Worm (Caenorhabditis elegans) whole organism, late embryonic: ENCODE data around the gene math-40.

Experiments
- C38D4.7 ChIP-seq: fragments of 200-800 bp; sonication (Bioruptor generic); optimal IDR thresholded peaks from 2 replicates; lab custom pipeline; 2018; ENCODE audit warnings: mild to moderate bottlenecking, missing genetic modification characterization, moderate library complexity, missing compliant biosample characterization
- K02D7.2 ChIP-seq: sonication (generic microtip); optimal IDR thresholded peaks from 2 replicates; lab custom pipeline; 2017; ENCODE audit warnings: mild to moderate bottlenecking, missing genetic modification characterization, missing compliant biosample characterization
- Y22D7AL.16 ChIP-seq: sonication (generic microtip); optimal IDR thresholded peaks from 2 replicates; lab custom pipeline; 2016; ENCODE audit warnings: missing genetic modification characterization, missing compliant biosample characterization
- ahr-1 ChIP-seq: sonication (generic microtip); optimal IDR thresholded peaks from 2 replicates; lab custom pipeline; 2016; ENCODE audit warnings: missing genetic modification characterization, missing compliant biosample characterization
- ama-1 ChIP-seq: fragments of 150-350 bp; optimal IDR thresholded peaks from 2 replicates; lab custom pipeline; 2014
- ceh-18 ChIP-seq: sonication (generic microtip); optimal IDR thresholded peaks from 2 replicates; lab custom pipeline; 2016; ENCODE audit warnings: missing genetic modification characterization, missing compliant biosample characterization
- ceh-2 ChIP-seq: sonication (generic microtip); optimal IDR thresholded peaks from 2 replicates; lab custom pipeline; 2016; ENCODE audit warnings: missing genotype, missing genetic modification characterization, missing compliant biosample characterization
- ceh-30 ChIP-seq: fragments of 150-350 bp; optimal IDR thresholded peaks from 2 replicates; lab custom pipeline; 2014; ENCODE audit warnings: missing biosample characterization, missing genetic modification characterization
- ceh-31 ChIP-seq: sonication (generic microtip); optimal IDR thresholded peaks from 2 replicates; lab custom pipeline; 2016; ENCODE audit warnings: missing genetic modification characterization, missing compliant biosample characterization
- ceh-34 ChIP-seq: sonication (generic microtip); optimal IDR thresholded peaks from 2 replicates; lab custom pipeline; 2016; ENCODE audit warnings: mild to moderate bottlenecking, missing genetic modification characterization, missing compliant biosample characterization
- ceh-45 ChIP-seq: fragments of 200-800 bp; sonication (Bioruptor generic); IDR thresholded peaks from 2 replicates; pipeline ENCODE4 v1.3.6; 2022; ENCODE audit warnings: missing genetic modification reagents, missing genetic modification characterization, missing compliant biosample characterization
- ceh-6 ChIP-seq: fragments of 200-800 bp; sonication (Bioruptor generic); optimal IDR thresholded peaks from 2 replicates; lab custom pipeline; 2018; ENCODE audit warnings: mild to moderate bottlenecking, missing genetic modification characterization, missing compliant biosample characterization
- dmd-4 ChIP-seq: sonication (generic microtip); optimal IDR thresholded peaks from 2 replicates; lab custom pipeline; 2016; ENCODE audit warnings: borderline replicate concordance, missing genetic modification characterization, missing compliant biosample characterization
- dve-1 ChIP-seq: sonication (generic microtip); optimal IDR thresholded peaks from 2 replicates; lab custom pipeline; 2017; ENCODE audit warnings: antibody characterized with exemption, mild to moderate bottlenecking, missing genetic modification characterization, missing compliant biosample characterization
- eyg-1 ChIP-seq: sonication (generic microtip); optimal IDR thresholded peaks from 2 replicates; lab custom pipeline; 2016; ENCODE audit warnings: missing genotype, missing genetic modification characterization, missing compliant biosample characterization
- fkh-10 ChIP-seq: fragments of 150-350 bp; optimal IDR thresholded peaks from 2 replicates; lab custom pipeline; 2014; ENCODE audit warnings: missing biosample characterization, missing genetic modification reagents, missing genetic modification characterization
- gmeb-2 ChIP-seq: sonication (generic microtip); optimal IDR thresholded peaks from 2 replicates; lab custom pipeline; 2016; ENCODE audit warnings: missing genetic modification characterization, inconsistent platforms, missing compliant biosample characterization
- hlh-13 ChIP-seq: fragments of 200-800 bp; sonication (Bioruptor generic); optimal IDR thresholded peaks from 2 replicates; lab custom pipeline; 2018; ENCODE audit warnings: mild to moderate bottlenecking, missing genetic modification characterization, missing compliant biosample characterization
- hlh-15 ChIP-seq: sonication (generic microtip); optimal IDR thresholded peaks from 2 replicates; lab custom pipeline; 2016; ENCODE audit warnings: missing genetic modification characterization, missing compliant biosample characterization
- hlh-30 ChIP-seq: sonication (generic microtip); optimal IDR thresholded peaks from 2 replicates; lab custom pipeline; 2017; ENCODE audit warnings: antibody characterized with exemption, missing genetic modification characterization, missing compliant biosample characterization; ENCODE audit not compliant: insufficient read depth
- hlh-8 ChIP-seq: sonication (generic microtip); optimal IDR thresholded peaks from 2 replicates; lab custom pipeline; 2016; ENCODE audit warnings: missing genotype, missing genetic modification characterization, missing compliant biosample characterization
- lin-11 ChIP-seq: fragments of 200-800 bp; sonication (Bioruptor generic); optimal IDR thresholded peaks from 2 replicates; lab custom pipeline; 2018; ENCODE audit warnings: mild to moderate bottlenecking, missing genetic modification characterization, missing compliant biosample characterization
- nhr-11 ChIP-seq: fragments of 150-350 bp; optimal IDR thresholded peaks from 2 replicates; lab custom pipeline; 2014; ENCODE audit warnings: missing biosample characterization, missing genetic modification characterization
- nhr-232 ChIP-seq: sonication (generic microtip); optimal IDR thresholded peaks from 2 replicates; lab custom pipeline; 2016; ENCODE audit warnings: missing genetic modification characterization, missing compliant biosample characterization
- npax-4 ChIP-seq: sonication (generic microtip); optimal IDR thresholded peaks from 2 replicates; lab custom pipeline; 2016; ENCODE audit warnings: missing genetic modification characterization, missing compliant biosample characterization
- odd-2 ChIP-seq: sonication (generic microtip); optimal IDR thresholded peaks from 2 replicates; lab custom pipeline; 2017; ENCODE audit warnings: antibody characterized with exemption, mild to moderate bottlenecking, missing genetic modification characterization, missing compliant biosample characterization
- pag-3 ChIP-seq: sonication (generic microtip); optimal IDR thresholded peaks from 2 replicates; lab custom pipeline; 2016; ENCODE audit warnings: missing compliant biosample characterization, missing genetic modification characterization, borderline replicate concordance
- pat-9 ChIP-seq: fragments of 200-800 bp; sonication (Bioruptor generic); optimal IDR thresholded peaks from 2 replicates; lab custom pipeline; 2018; ENCODE audit warnings: mild to moderate bottlenecking, missing genetic modification characterization, moderate library complexity, missing compliant biosample characterization
- pqm-1 ChIP-seq: sonication (generic microtip); optimal IDR thresholded peaks from 2 replicates; lab custom pipeline; 2016; ENCODE audit warnings: missing genetic modification characterization, missing compliant biosample characterization
- pros-1 ChIP-seq: fragments of 150-350 bp; optimal IDR thresholded peaks from 2 replicates; lab custom pipeline; 2014; ENCODE audit warnings: missing biosample characterization, missing genetic modification reagents, missing genetic modification characterization
- ref-2 ChIP-seq: sonication (generic microtip); optimal IDR thresholded peaks from 2 replicates; lab custom pipeline; 2016; ENCODE audit warnings: missing genetic modification characterization, missing compliant biosample characterization
- rnt-1 ChIP-seq: sonication (generic microtip); optimal IDR thresholded peaks from 2 replicates; lab custom pipeline; 2016; ENCODE audit warnings: missing genetic modification characterization, missing compliant biosample characterization
- sox-2 ChIP-seq: fragments of 200-800 bp; sonication (Bioruptor generic); IDR thresholded peaks from 2 replicates; pipeline ENCODE4 v1.3.6; 2022; ENCODE audit warnings: missing genetic modification reagents, missing genetic modification characterization, missing compliant biosample characterization
- sox-4 ChIP-seq: sonication (generic microtip); optimal IDR thresholded peaks from 2 replicates; lab custom pipeline; 2017; ENCODE audit warnings: mild to moderate bottlenecking, missing genetic modification characterization, inconsistent platforms, missing compliant biosample characterization
- syd-9 ChIP-seq: sonication (generic microtip); optimal IDR thresholded peaks from 2 replicates; lab custom pipeline; 2016; ENCODE audit warnings: mild to moderate bottlenecking, missing genetic modification characterization, moderate library complexity, missing compliant biosample characterization
- tbx-2 ChIP-seq: sonication (generic microtip); optimal IDR thresholded peaks from 2 replicates; lab custom pipeline; 2016; ENCODE audit warnings: missing genetic modification characterization, missing compliant biosample characterization
- tbx-7 ChIP-seq: sonication (generic microtip); optimal IDR thresholded peaks from 2 replicates; lab custom pipeline; 2016; ENCODE audit warnings: missing genotype, missing genetic modification characterization, missing compliant biosample characterization
- ttx-3 ChIP-seq: sonication (generic microtip); optimal IDR thresholded peaks from 2 replicates; lab custom pipeline; 2016; ENCODE audit warnings: missing genetic modification reagents, missing genetic modification characterization, missing compliant biosample characterization
- unc-42 ChIP-seq: sonication (generic microtip); optimal IDR thresholded peaks from 2 replicates; lab custom pipeline; 2016; ENCODE audit warnings: missing genotype, missing genetic modification characterization, missing compliant biosample characterization
- unc-55 ChIP-seq: sonication (generic microtip); optimal IDR thresholded peaks from 2 replicates; lab custom pipeline; 2017; ENCODE audit warnings: missing biosample characterization, missing genetic modification reagents, missing genetic modification characterization
- ztf-16 ChIP-seq: sonication (generic microtip); optimal IDR thresholded peaks from 2 replicates; lab custom pipeline; 2017; ENCODE audit warnings: missing genetic modification characterization, missing compliant biosample characterization

math-40 gene

DNA sequence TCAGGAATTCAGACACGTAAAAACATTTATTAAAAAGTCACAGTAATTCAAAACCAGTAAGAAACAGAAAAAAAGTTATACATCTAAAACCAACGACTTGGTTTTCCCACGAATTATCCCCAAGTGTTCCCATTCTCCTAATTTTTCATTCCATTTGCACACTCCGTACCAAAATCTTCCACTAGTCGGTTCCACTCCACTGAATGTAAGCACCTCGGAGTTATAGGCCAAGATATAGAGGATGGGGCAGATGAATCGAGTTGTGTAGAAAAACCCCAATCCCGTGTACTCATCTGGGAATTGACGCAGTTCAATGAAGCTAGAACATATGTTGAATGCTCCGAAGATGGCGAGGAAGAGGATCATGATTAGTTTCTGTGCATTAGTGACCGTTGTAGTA lies 43.2 kb upstream of the math-40 start:
- TF ChIP-seq gmeb-2 (no peak), ceh-30 (tag; lab: Kevin White, UChicago) (no peak), ref-2 (tag; lab: Kevin White, UChicago) (no peak), fkh-10 (GFP tag; lab: Kevin White, UChicago) (no peak), ztf-16 (no peak)

DNA sequence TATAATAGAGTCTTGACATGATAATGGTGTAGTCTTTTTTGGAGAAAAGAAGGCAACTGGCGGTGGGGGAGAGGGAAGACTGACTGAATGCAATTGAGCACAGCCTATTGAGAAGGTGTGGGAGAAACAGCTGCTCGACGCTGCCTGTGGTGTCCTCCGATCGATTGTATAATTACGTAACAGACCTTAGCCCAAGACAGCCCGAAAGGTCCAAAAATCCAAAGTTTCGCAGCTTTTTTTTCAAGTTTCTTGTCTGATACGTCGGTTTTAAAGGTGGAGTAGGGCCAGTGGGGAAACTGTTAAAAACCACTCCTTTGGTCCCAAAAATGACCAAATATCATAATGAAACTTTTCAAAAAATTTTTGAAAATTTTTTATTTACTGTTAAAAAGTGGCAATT lies 42.3 kb upstream of the math-40 start, which contains the start of the genes C08F1.6 and fbxb-13:
C08F1.6 (minus strand) TSS at position 101 of the 400 bp plus-strand sequence.
fbxb-13 (plus strand) TSS at position 191 of the 400 bp plus-strand sequence.
- TF ChIP-seq tbx-2 (tag; lab: Kevin White, UChicago), result no peak
- no peak for TF ChIP-seq dmd-4 (tag; lab: Kevin White, UChicago)
- TF ChIP-seq eyg-1 (tag; lab: Kevin White, UChicago), result no peak
- TF ChIP-seq ceh-18 (tag; lab: Kevin White, UChicago), result no peak
- TF ChIP-seq ceh-34 (tag; lab: Kevin White, UChicago), result no peak
- no peak for TF ChIP-seq ceh-2 (tag; lab: Kevin White, UChicago)
- TF ChIP-seq tbx-7, result no peak
- no peak for TF ChIP-seq ceh-45 (GFP tag; lab: Robert Waterston, UW)
- TF ChIP-seq hlh-13 (GFP tag; lab: Kevin White, UChicago), result no peak
- TF ChIP-seq pat-9 (tag; lab: Kevin White, UChicago), result no peak
- TF ChIP-seq hlh-15 (tag; lab: Kevin White, UChicago), result no peak
- no peak for TF ChIP-seq hlh-8 (tag; lab: Kevin White, UChicago)
- TF ChIP-seq ceh-31 (tag; lab: Kevin White, UChicago), result no peak
- no peak for TF ChIP-seq pag-3 (tag; lab: Kevin White, UChicago)
- TF ChIP-seq fkh-10 (GFP tag; lab: Kevin White, UChicago), result no peak

DNA sequence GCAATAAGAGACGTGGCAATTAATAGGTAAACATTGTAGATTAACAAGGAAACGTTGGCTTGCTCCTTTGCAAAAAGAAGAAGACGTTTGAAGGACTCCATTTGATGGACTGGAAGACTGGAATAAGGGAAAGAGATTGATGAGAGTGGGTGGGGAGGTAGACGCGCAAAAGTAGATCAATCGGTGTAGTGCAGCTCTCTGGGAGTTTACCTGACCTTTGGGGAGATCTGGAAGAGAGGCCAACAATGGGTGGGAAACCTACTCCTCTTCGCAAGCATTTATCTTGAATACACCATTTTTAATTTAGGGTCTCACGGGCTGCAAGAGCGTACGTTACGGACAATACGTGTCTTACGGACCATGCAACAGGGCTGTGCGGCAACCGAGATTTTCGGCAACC lies 24.1 kb upstream of the math-40 start, which contains the start of gene C08F1.12:
C08F1.12 (minus strand) TSS at position 101 of the 400 bp plus-strand sequence.
- TF ChIP-seq Y22D7AL.16 (tag; lab: Kevin White, UChicago) (no peak), syd-9 (no peak), unc-42 (tag; lab: Kevin White, UChicago) (no peak)
- TF ChIP-seq, all 69 proteins: peak for 0

DNA sequence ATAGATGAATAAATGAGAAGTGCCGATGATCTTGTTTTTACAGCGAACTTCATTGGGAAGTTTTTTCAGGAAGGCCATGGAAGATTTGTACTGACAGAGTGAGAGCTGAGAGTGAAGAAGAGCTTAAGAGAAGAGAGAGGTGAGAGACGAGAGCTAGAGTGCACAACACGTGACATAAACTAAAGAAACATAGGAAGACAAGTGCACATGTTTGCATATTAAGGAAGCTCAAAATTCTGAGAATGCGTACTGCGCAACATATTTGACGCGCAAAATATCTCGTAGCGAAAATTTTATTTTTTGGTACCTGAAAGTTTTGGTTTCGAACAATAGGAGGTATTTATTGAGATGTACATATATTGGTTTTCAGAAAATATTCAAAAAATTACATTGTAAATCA lies 22.2 kb upstream of the math-40 start, which contains the start of gene C08F1.8:
C08F1.8 (minus strand) TSS at position 101 of the 400 bp plus-strand sequence.
- TF ChIP-seq nhr-11 (tag; lab: Kevin White, UChicago) (no peak), sox-4 (tag; lab: Kevin White, UChicago) (no peak), C38D4.7 (GFP tag; lab: Kevin White, UChicago) (no peak), ttx-3 (tag; lab: Kevin White, UChicago) (no peak), pros-1 (tag; lab: Kevin White, UChicago) (no peak), ahr-1 (tag; lab: Kevin White, UChicago) (no peak), unc-55 (GFP tag; lab: Kevin White, UChicago) (no peak), ceh-6 (GFP tag; lab: Kevin White, UChicago) (no peak), hlh-30 (peak; percentile 42)

DNA sequence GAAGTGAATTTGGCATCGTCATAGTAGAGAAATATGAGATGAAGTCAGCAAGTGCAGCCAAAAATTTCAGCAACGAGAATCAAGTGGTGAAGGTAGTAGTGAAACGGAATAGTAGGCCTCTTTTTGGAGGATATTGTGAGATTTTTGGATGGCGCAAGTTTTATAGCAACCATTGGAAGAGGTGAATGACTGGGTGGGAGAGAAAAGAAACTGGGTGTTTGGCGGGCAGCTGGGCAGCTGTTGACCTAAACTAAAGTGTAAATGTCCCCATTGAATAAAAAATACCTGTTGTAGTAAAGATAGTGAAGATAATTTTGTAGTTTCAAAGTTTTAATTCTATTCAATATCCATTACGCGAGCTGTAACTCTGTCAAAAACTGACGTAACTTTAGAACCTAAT lies 14.4 kb upstream of the math-40 start:
- TF ChIP-seq sox-2 (GFP tag; lab: Robert Waterston, UW), result no peak
- TF ChIP-seq odd-2, result no peak
- TF ChIP-seq gmeb-2, result no peak
- TF ChIP-seq ahr-1 (tag; lab: Kevin White, UChicago), result no peak
- no peak for TF ChIP-seq rnt-1 (tag; lab: Kevin White, UChicago)
- TF ChIP-seq unc-42 (tag; lab: Kevin White, UChicago), result no peak
- no peak for TF ChIP-seq dve-1
- TF ChIP-seq fkh-10 (GFP tag; lab: Kevin White, UChicago), result no peak
- TF ChIP-seq nhr-232 (tag; lab: Kevin White, UChicago), result no peak
- TF ChIP-seq lin-11 (tag; lab: Kevin White, UChicago), result no peak
- no peak for TF ChIP-seq unc-55 (GFP tag; lab: Kevin White, UChicago)
- no peak for TF ChIP-seq npax-4 (tag; lab: Kevin White, UChicago)
- TF ChIP-seq pqm-1 (tag; lab: Kevin White, UChicago), result no peak
- no peak for TF ChIP-seq ref-2 (tag; lab: Kevin White, UChicago)
- TF ChIP-seq K02D7.2, result no peak
- TF ChIP-seq ama-1 (lab: Kevin White, UChicago), result no peak
- TF ChIP-seq, all 69 proteins: peak for 0
